Worm (Caenorhabditis elegans): Measurements from ENCODE around the gene F53B1.9.

DNA sequence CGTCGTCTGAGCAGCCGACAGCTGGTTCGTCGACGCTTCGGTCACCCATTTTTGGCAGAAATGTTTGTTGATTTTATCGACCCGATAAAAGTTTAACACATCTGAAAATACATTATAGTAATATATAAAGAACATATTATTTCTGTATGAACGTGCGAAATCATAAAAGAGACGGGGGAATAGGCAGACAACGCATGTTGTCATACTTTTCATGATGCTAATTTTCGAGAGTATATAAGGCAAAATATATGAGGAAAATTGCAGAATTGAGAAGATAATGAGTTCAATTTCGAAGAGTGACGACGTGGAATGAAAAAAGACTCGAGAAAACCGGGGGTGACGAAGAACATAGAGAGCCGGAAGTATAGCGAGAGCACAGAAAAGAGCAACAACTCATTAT is 1.5 kb downstream of the F53B1.9 start, which contains the start of gene F53B1.8:
- TF ChIP-seq mab-5 (tag; optimal IDR thresholded peaks at IDR 0.05) (no peak), pha-4 (tag; optimal IDR thresholded peaks at IDR 0.05) (no peak), flh-1 (GFP tag; optimal IDR thresholded peaks at IDR 0.05) (no peak), lin-13 (tag; optimal IDR thresholded peaks at IDR 0.05) (no peak)

Measured in whole organism, mixed stage, embryonic.